Worm (Caenorhabditis elegans) whole organism, L2 larva: ENCODE results near the gene nhr-231.
A peak's percentile ranks its signal among the peaks of the same experiment; 100 is the strongest.

ENCODE experiments used
- C34F6.9 ChIP-seq: fragments of 150-350 bp; optimal IDR thresholded peaks from 2 replicates; lab custom pipeline; 2014; ENCODE audit warnings: missing biosample characterization, missing genetic modification characterization
- F13H6.1 ChIP-seq: sonication (generic microtip); optimal IDR thresholded peaks from 2 replicates; lab custom pipeline; 2016; ENCODE audit warnings: missing genetic modification characterization, missing compliant biosample characterization
- R02D3.7 ChIP-seq: fragments of 150-350 bp; optimal IDR thresholded peaks from 2 replicates; lab custom pipeline; 2014; ENCODE audit warnings: missing biosample characterization, missing genetic modification characterization
- Y55F3AM.14 ChIP-seq: fragments of 200-800 bp; sonication (Bioruptor generic); optimal IDR thresholded peaks from 2 replicates; lab custom pipeline; 2018; ENCODE audit warnings: mild to moderate bottlenecking, missing genetic modification characterization, missing compliant biosample characterization
- ZK546.5 ChIP-seq: sonication (generic microtip); optimal IDR thresholded peaks from 2 replicates; lab custom pipeline; 2017; ENCODE audit warnings: missing biosample characterization, missing genetic modification characterization
- alr-1 ChIP-seq: fragments of 150-350 bp; optimal IDR thresholded peaks from 2 replicates; lab custom pipeline; 2014; ENCODE audit warnings: missing biosample characterization, missing genetic modification characterization
- aly-2 ChIP-seq: fragments of 150-350 bp; optimal IDR thresholded peaks from 2 replicates; lab custom pipeline; 2014; ENCODE audit warnings: missing biosample characterization, missing genetic modification characterization
- ama-1 ChIP-seq: fragments of 150-350 bp; optimal IDR thresholded peaks from 2 replicates; lab custom pipeline; 2018; ENCODE audit warnings: inconsistent platforms
- blmp-1 ChIP-seq: sonication (generic microtip); optimal IDR thresholded peaks from 2 replicates; lab custom pipeline; 2017; ENCODE audit warnings: missing genetic modification characterization, mild to moderate bottlenecking, missing compliant biosample characterization, antibody characterized with exemption, moderate library complexity; ENCODE audit not compliant: insufficient read depth
- ceh-16 ChIP-seq: fragments of 150-350 bp; optimal IDR thresholded peaks from 2 replicates; lab custom pipeline; 2014; ENCODE audit warnings: missing biosample characterization, missing genetic modification characterization
- dmd-4 ChIP-seq: sonication (generic microtip); optimal IDR thresholded peaks from 2 replicates; lab custom pipeline; 2017; ENCODE audit warnings: missing biosample characterization, missing genetic modification characterization
- egl-27 ChIP-seq: sonication (generic microtip); optimal IDR thresholded peaks from 3 replicates; lab custom pipeline; 2017; ENCODE audit warnings: missing biosample characterization, missing genetic modification reagents, missing genetic modification characterization
- fos-1 ChIP-seq: fragments of 150-350 bp; optimal IDR thresholded peaks from 2 replicates; lab custom pipeline; 2014; ENCODE audit warnings: missing biosample characterization, missing genetic modification characterization
- gmeb-1 ChIP-seq: fragments of 150-350 bp; optimal IDR thresholded peaks from 2 replicates; lab custom pipeline; 2014; ENCODE audit warnings: missing biosample characterization, missing genetic modification characterization
- lin-11 ChIP-seq: fragments of 150-350 bp; sonication (generic microtip); optimal IDR thresholded peaks from 2 replicates; lab custom pipeline; 2014; ENCODE audit warnings: missing biosample characterization, missing genetic modification characterization, inconsistent platforms, mixed read lengths
- lin-13 ChIP-seq: fragments of 150-350 bp; optimal IDR thresholded peaks from 2 replicates; lab custom pipeline; 2014; ENCODE audit warnings: missing biosample characterization, missing genetic modification reagents, missing genetic modification characterization
- lin-39 ChIP-seq: fragments of 150-350 bp; optimal IDR thresholded peaks from 2 replicates; lab custom pipeline; 2014; ENCODE audit warnings: missing biosample characterization, missing genetic modification reagents, missing genetic modification characterization
- lsy-2 ChIP-seq, 2 experiments: fragments of 150-350 bp in 1 of 2; sonication (generic microtip) in 1 of 2; optimal IDR thresholded peaks; 2 replicates each; lab custom pipeline; 2014 to 2017; ENCODE audit warnings: missing biosample characterization in 2 of 2, missing genetic modification characterization in 2 of 2
- mab-5 ChIP-seq: fragments of 150-350 bp; optimal IDR thresholded peaks from 2 replicates; lab custom pipeline; 2014; ENCODE audit warnings: missing biosample characterization, missing genetic modification characterization
- nhr-10 ChIP-seq: sonication (generic microtip); optimal IDR thresholded peaks from 2 replicates; lab custom pipeline; 2017; ENCODE audit warnings: missing biosample characterization, missing genetic modification characterization
- nhr-11 ChIP-seq: fragments of 150-350 bp; optimal IDR thresholded peaks from 2 replicates; lab custom pipeline; 2014; ENCODE audit warnings: missing biosample characterization, missing genetic modification characterization
- nhr-12 ChIP-seq: fragments of 150-350 bp; optimal IDR thresholded peaks from 2 replicates; lab custom pipeline; 2014; ENCODE audit warnings: missing biosample characterization, missing genetic modification characterization
- nhr-129 ChIP-seq: fragments of 150-350 bp; optimal IDR thresholded peaks from 2 replicates; lab custom pipeline; 2014; ENCODE audit warnings: missing biosample characterization, missing genetic modification characterization
- nhr-21 ChIP-seq: fragments of 150-350 bp; optimal IDR thresholded peaks from 2 replicates; lab custom pipeline; 2014; ENCODE audit warnings: missing biosample characterization, missing genetic modification characterization
- nhr-237 ChIP-seq: fragments of 150-350 bp; optimal IDR thresholded peaks from 2 replicates; lab custom pipeline; 2014; ENCODE audit warnings: missing biosample characterization, missing genetic modification characterization
- nhr-25 ChIP-seq: fragments of 150-350 bp; sonication (generic microtip); optimal IDR thresholded peaks from 3 replicates; lab custom pipeline; 2014; ENCODE audit warnings: missing biosample characterization, missing genetic modification characterization
- nhr-77 ChIP-seq: fragments of 150-350 bp; optimal IDR thresholded peaks from 2 replicates; lab custom pipeline; 2014; ENCODE audit warnings: missing biosample characterization, missing genetic modification characterization
- peb-1 ChIP-seq: fragments of 150-350 bp; optimal IDR thresholded peaks from 2 replicates; lab custom pipeline; 2014; ENCODE audit warnings: missing biosample characterization, missing genetic modification characterization
- sem-4 ChIP-seq: fragments of 150-350 bp; optimal IDR thresholded peaks from 2 replicates; lab custom pipeline; 2014; ENCODE audit warnings: missing biosample characterization, missing genetic modification reagents, missing genetic modification characterization
- sma-9 ChIP-seq, 2 experiments: fragments of 150-350 bp in 1 of 2; sonication (generic microtip) in 1 of 2; optimal IDR thresholded peaks; 2 replicates each; lab custom pipeline; 2014 to 2016; ENCODE audit warnings: missing genetic modification characterization in 2 of 2, mild to moderate bottlenecking in 1 of 2, missing biosample characterization in 1 of 2, missing compliant biosample characterization in 1 of 2, missing genetic modification reagents in 1 of 2, moderate library complexity in 1 of 2
- snpc-4 ChIP-seq: fragments of 150-350 bp; optimal IDR thresholded peaks from 2 replicates; lab custom pipeline; 2014; ENCODE audit warnings: missing biosample characterization, missing genetic modification characterization
- unc-55 ChIP-seq: fragments of 150-350 bp; sonication (generic microtip); optimal IDR thresholded peaks from 3 replicates; lab custom pipeline; 2014; ENCODE audit warnings: missing biosample characterization, missing genetic modification reagents, missing genetic modification characterization
- unc-62 ChIP-seq: fragments of 150-350 bp; optimal IDR thresholded peaks from 2 replicates; lab custom pipeline; 2014; ENCODE audit warnings: missing biosample characterization, missing genetic modification reagents, missing genetic modification characterization

The nhr-231 gene

ce11 chrV:18806409-18806808 is 15.7 kb downstream of the nhr-231 start, which contains the start of gene sri-10:
Gene sri-10, minus strand, starts transcription at chrV:18806509.
- TF ChIP-seq dmd-4 (no peak), mab-5 (no peak), nhr-25 (no peak), nhr-21 (no peak), nhr-77 (tag; lab: Kevin White, UChicago) (no peak), Y55F3AM.14 (GFP tag; lab: Kevin White, UChicago) (no peak), blmp-1 (tag; lab: Kevin White, UChicago) (no peak), sma-9 (GFP tag; optimal IDR thresholded peaks at IDR 0.05; lab: Kevin White, UChicago) (no peak), sma-9 (tag; optimal IDR thresholded peaks at IDR 0.05; lab: Kevin White, UChicago) (no peak), gmeb-1 (tag; lab: Kevin White, UChicago) (no peak), nhr-11 (tag; lab: Kevin White, UChicago) (no peak), lin-39 (tag; lab: Kevin White, UChicago) (no peak), lin-13 (no peak), nhr-12 (no peak), C34F6.9 (tag; lab: Kevin White, UChicago) (no peak), aly-2 (no peak)

ce11 chrV:18808621-18809020 is 17.9 kb downstream of the nhr-231 start, which contains the start of gene C54E10.6:
Gene C54E10.6, minus strand, starts transcription at chrV:18808729.
- TF ChIP-seq sma-9 (GFP tag; optimal IDR thresholded peaks at IDR 0.05; lab: Kevin White, UChicago) (peak; percentile 13), sma-9 (tag; optimal IDR thresholded peaks at IDR 0.05; lab: Kevin White, UChicago) (no peak), nhr-25 (no peak), lsy-2 (tag; optimal IDR thresholded peaks at IDR 0.05; lab: Kevin White, UChicago) (peak in 1 of 2 experiments; percentile 8), lin-11 (tag; lab: Kevin White, UChicago) (peak; percentile 2), unc-55 (GFP tag; lab: Kevin White, UChicago) (peak; percentile 21)
- TF ChIP-seq, all 48 proteins: peak for 4

ce11 chrV:18810705-18811104 is 19.9 kb downstream of the nhr-231 start, which contains the start of gene C54E10.3:
Gene C54E10.3, plus strand, starts transcription at chrV:18811005.
- no peak for TF ChIP-seq egl-27 (tag; lab: Kevin White, UChicago)
- no peak for TF ChIP-seq nhr-25
- TF ChIP-seq nhr-129 (tag; lab: Kevin White, UChicago), result no peak
- TF ChIP-seq mab-5, result no peak
- TF ChIP-seq ZK546.5 (tag; lab: Kevin White, UChicago), result no peak
- TF ChIP-seq ama-1 (lab: Kevin White, UChicago), result no peak
- no peak for TF ChIP-seq ceh-16 (tag; lab: Kevin White, UChicago)
- TF ChIP-seq unc-55 (GFP tag; lab: Kevin White, UChicago), result no peak
- TF ChIP-seq fos-1 (tag; lab: Kevin White, UChicago), result no peak
- TF ChIP-seq peb-1 (tag; lab: Kevin White, UChicago), result no peak
- no peak for TF ChIP-seq sem-4 (tag; lab: Kevin White, UChicago)
- TF ChIP-seq nhr-21, result no peak
- TF ChIP-seq unc-62, result no peak

- TF ChIP-seq sem-4 (tag; lab: Kevin White, UChicago), result no peak
- TF ChIP-seq alr-1 (tag; lab: Kevin White, UChicago), result no peak
- no peak for TF ChIP-seq lin-11 (tag; lab: Kevin White, UChicago)
- no peak for TF ChIP-seq R02D3.7 (tag; lab: Kevin White, UChicago)
- no peak for TF ChIP-seq Y55F3AM.14 (GFP tag; lab: Kevin White, UChicago)
- no peak for TF ChIP-seq nhr-237
- TF ChIP-seq snpc-4 (tag; lab: Kevin White, UChicago), result no peak
- no peak for TF ChIP-seq nhr-25
- TF ChIP-seq F13H6.1 (tag; lab: Kevin White, UChicago), result no peak
Measured at ce11 chrV:18811360-18811759, 20.6 kb downstream of the nhr-231 start, which contains the start of gene C54E10.7. Gene C54E10.7, plus strand, starts transcription at chrV:18811660.

- no peak for TF ChIP-seq fos-1 (tag; lab: Kevin White, UChicago)
- TF ChIP-seq nhr-10 (tag; lab: Kevin White, UChicago), result no peak
Measured at ce11 chrV:18819643-18820042, 28.9 kb downstream of the nhr-231 start, which contains the start of gene ncs-5. Gene ncs-5, plus strand, starts transcription at chrV:18819766.
